Fruit fly (Drosophila melanogaster) whole organism: Measurements from ENCODE around the gene Snx3.

Experiments used
- CG8478 ChIP-seq: fragments of >200 bp; optimal IDR thresholded peaks from 2 replicates; lab custom pipeline; 2018; ENCODE audit warnings: inconsistent platforms
- Dll ChIP-seq: fragments of >200 bp; optimal IDR thresholded peaks from 2 replicates; lab custom pipeline; 2017
- EcR ChIP-seq, 2 experiments: fragments of >200 bp; optimal IDR thresholded peaks; 2 replicates each; lab custom pipeline; 2017; ENCODE audit warnings: missing biosample characterization in 2 of 2, missing genetic modification characterization in 2 of 2, missing genetic modification reagents in 2 of 2
- pan ChIP-seq: fragments of >200 bp; optimal IDR thresholded peaks from 2 replicates; lab custom pipeline; 2017
- psq ChIP-seq: fragments of >200 bp; optimal IDR thresholded peaks from 2 replicates; lab custom pipeline; 2017
- usp ChIP-seq: fragments of >200 bp; optimal IDR thresholded peaks from 2 replicates; lab custom pipeline; 2017; ENCODE audit warnings: missing biosample characterization, missing genetic modification characterization, mixed read lengths

Snx3 gene

dm6 chr3R:12649099-12650029 lies 21.5 kb downstream of the Snx3 start:
- TF ChIP-seq psq (lab: Kevin White, UChicago) (no peak), CG8478 (lab: Kevin White, UChicago) (no peak), Dll (no peak), usp (GFP tag; lab: Kevin White, UChicago) (no peak), pan (no peak), EcR (GFP tag; optimal IDR thresholded peaks at IDR 0.05; lab: Kevin White, UChicago) (no peak)

- TF ChIP-seq EcR (GFP tag; optimal IDR thresholded peaks at IDR 0.05; lab: Kevin White, UChicago), result no peak
- no peak for TF ChIP-seq CG8478 (lab: Kevin White, UChicago)
- TF ChIP-seq Dll, result no peak
- no peak for TF ChIP-seq usp (GFP tag; lab: Kevin White, UChicago)
- TF ChIP-seq pan, result no peak
- no peak for TF ChIP-seq psq (lab: Kevin White, UChicago)
These were observed 22.7 kb downstream of the Snx3 start for dm6 chr3R:12650537-12650936.

dm6 chr3R:12652736-12653135 lies 24.9 kb downstream of the Snx3 start:
- TF ChIP-seq CG8478 (lab: Kevin White, UChicago), result no peak
- TF ChIP-seq Dll, result no peak
- TF ChIP-seq pan, result no peak
- no peak for TF ChIP-seq psq (lab: Kevin White, UChicago)
- no peak for TF ChIP-seq usp (GFP tag; lab: Kevin White, UChicago)
- TF ChIP-seq EcR (GFP tag; optimal IDR thresholded peaks at IDR 0.05; lab: Kevin White, UChicago), result no peak

- TF ChIP-seq usp (GFP tag; lab: Kevin White, UChicago) (no peak), Dll (no peak), psq (lab: Kevin White, UChicago) (no peak), pan (no peak), CG8478 (lab: Kevin White, UChicago) (no peak), EcR (GFP tag; optimal IDR thresholded peaks at IDR 0.05; lab: Kevin White, UChicago) (no peak)
These were observed 25.9 kb downstream of the Snx3 start for dm6 chr3R:12653511-12654252.

- TF ChIP-seq EcR (GFP tag; optimal IDR thresholded peaks at IDR 0.05; lab: Kevin White, UChicago) (no peak), psq (lab: Kevin White, UChicago) (no peak), pan (no peak), usp (GFP tag; lab: Kevin White, UChicago) (no peak), Dll (no peak), CG8478 (lab: Kevin White, UChicago) (no peak)
These were observed 26.4 kb downstream of the Snx3 start, which contains the start of gene CG6225 for dm6 chr3R:12654253-12654623. CG6225 (plus strand) TSS chr3R:12654577.

dm6 chr3R:12656946-12657566 lies 29.2 kb downstream of the Snx3 start:
- TF ChIP-seq EcR (GFP tag; optimal IDR thresholded peaks at IDR 0.05; lab: Kevin White, UChicago) (no peak), Dll (no peak)

dm6 chr3R:12662531-12662930 lies 34.7 kb downstream of the Snx3 start, which contains the start of gene CG14395:
CG14395 (plus strand) TSS chr3R:12662831.
- TF ChIP-seq pan, result no peak
- TF ChIP-seq usp (GFP tag; lab: Kevin White, UChicago), result no peak
- no peak for TF ChIP-seq Dll
- TF ChIP-seq CG8478 (lab: Kevin White, UChicago), result no peak
- TF ChIP-seq EcR (GFP tag; optimal IDR thresholded peaks at IDR 0.05; lab: Kevin White, UChicago), result no peak
- TF ChIP-seq psq (lab: Kevin White, UChicago), result no peak

- TF ChIP-seq psq (lab: Kevin White, UChicago), result no peak
- no peak for TF ChIP-seq Dll
- TF ChIP-seq CG8478 (lab: Kevin White, UChicago), result no peak
- TF ChIP-seq pan, result no peak
- TF ChIP-seq usp (GFP tag; lab: Kevin White, UChicago), result no peak
These were observed 38.5 kb downstream of the Snx3 start for dm6 chr3R:12666206-12666834.

- TF ChIP-seq EcR (GFP tag; optimal IDR thresholded peaks at IDR 0.05; lab: Kevin White, UChicago) (no peak), psq (lab: Kevin White, UChicago) (no peak), pan (no peak), CG8478 (lab: Kevin White, UChicago) (no peak), usp (GFP tag; lab: Kevin White, UChicago) (no peak), Dll (no peak)
These were observed 46.3 kb downstream of the Snx3 start, which contains the start of gene Gnmt for dm6 chr3R:12674041-12674623. Gnmt (plus strand) TSS chr3R:12674608.

- TF ChIP-seq usp (GFP tag; lab: Kevin White, UChicago), result no peak
- no peak for TF ChIP-seq CG8478 (lab: Kevin White, UChicago)
- TF ChIP-seq EcR (GFP tag; optimal IDR thresholded peaks at IDR 0.05; lab: Kevin White, UChicago), result no peak
- no peak for TF ChIP-seq pan
- no peak for TF ChIP-seq Dll
- no peak for TF ChIP-seq psq (lab: Kevin White, UChicago)
These were observed 48.3 kb downstream of the Snx3 start, which contains the start of gene CG43630 for dm6 chr3R:12676160-12676559. CG43630 (minus strand) TSS chr3R:12676260.

dm6 chr3R:12678850-12679249 lies 51.0 kb downstream of the Snx3 start, which contains the start of gene mbo:
mbo (minus strand) TSS chr3R:12679052.
- no peak for TF ChIP-seq psq (lab: Kevin White, UChicago)
